Fruit fly (Drosophila melanogaster): ENCODE measurements around the gene Sfxn1-3.
A peak's percentile ranks its signal among the peaks of the same experiment; 100 is the strongest.

The Sfxn1-3 gene

DNA sequence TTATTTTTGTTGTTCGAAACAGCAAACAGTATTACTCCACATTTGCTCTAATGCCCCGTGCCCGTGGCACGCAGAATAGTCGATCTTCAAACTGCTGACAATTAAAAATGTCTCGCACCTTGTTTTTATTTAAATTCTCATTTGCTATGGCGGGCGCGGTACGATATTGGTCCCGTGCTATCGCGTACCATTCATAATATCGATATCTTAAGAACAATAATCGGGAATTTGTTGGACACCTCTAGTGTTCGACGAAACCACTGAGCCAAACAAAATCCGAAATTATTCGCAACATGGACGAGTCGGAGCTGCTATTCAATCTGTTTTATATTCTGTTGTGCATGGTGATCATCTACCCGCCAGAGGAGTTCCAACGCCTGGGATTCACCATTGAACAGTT is 11.7 kb downstream of the Sfxn1-3 start, which contains the start of gene CG14646 (continued):
- peak; percentile 70 for TF ChIP-seq CG14860 (GFP tag; IDR thresholded peaks at IDR 0.05; ENCODE audit: partially characterized antibody)
- peak; percentile 69 for TF ChIP-seq pzg (GFP tag; optimal IDR thresholded peaks at IDR 0.05)
- TF ChIP-seq so (GFP tag; IDR thresholded peaks at IDR 0.05): no peak
- TF ChIP-seq CG5180 (GFP tag; optimal IDR thresholded peaks at IDR 0.05): peak; percentile 79
- peak; percentile 64; the same call in 1 of the 2 replicates for TF ChIP-seq MBD-R2 (GFP tag; IDR thresholded peaks at IDR 0.05)
- no peak for TF ChIP-seq CG6654 (GFP tag; optimal IDR thresholded peaks at IDR 0.05)
- peak; percentile 20 for TF ChIP-seq CG10267 (tag; optimal IDR thresholded peaks at IDR 0.05)
- peak; percentile 8 for TF ChIP-seq CG17829 (tag; optimal IDR thresholded peaks at IDR 0.05)
- 0 out of 4 replicates have a peak, but pooled peaks have one; percentile 65 for TF ChIP-seq chinmo (GFP tag; IDR thresholded peaks at IDR 0.05; ENCODE audit: partially characterized antibody)
- TF ChIP-seq unc-4 (GFP tag; IDR thresholded peaks at IDR 0.05; ENCODE audit: partially characterized antibody): peak; percentile 94
- TF ChIP-seq CG1603 (tag; optimal IDR thresholded peaks at IDR 0.05): peak; percentile 30
- TF ChIP-seq pros (GFP tag; optimal IDR thresholded peaks at IDR 0.05): no peak
- no peak for TF ChIP-seq toy (GFP tag; IDR thresholded peaks at IDR 0.05)
- peak; percentile 70 for TF ChIP-seq nerfin-2 (GFP tag; IDR thresholded peaks at IDR 0.05; ENCODE audit: partially characterized antibody)
- TF ChIP-seq CG6791 (GFP tag; IDR thresholded peaks at IDR 0.05; ENCODE audit: partially characterized antibody): peak; percentile 92
- peak; percentile 80 for TF ChIP-seq Med (GFP tag)
- peak; percentile 66 for TF ChIP-seq CG7963 (GFP tag; IDR thresholded peaks at IDR 0.05; ENCODE audit: partially characterized antibody)
- no peak for TF ChIP-seq Nf-YB (GFP tag; optimal IDR thresholded peaks at IDR 0.05)
- TF ChIP-seq sna (GFP tag; IDR thresholded peaks at IDR 0.05; ENCODE audit: partially characterized antibody): peak; percentile 78
- TF ChIP-seq Dref (GFP tag; IDR thresholded peaks at IDR 0.05): peak; percentile 83
- peak; percentile 59 for TF ChIP-seq MESR4 (GFP tag; optimal IDR thresholded peaks at IDR 0.05)
- TF ChIP-seq CG4617 (GFP tag; optimal IDR thresholded peaks at IDR 0.05; ENCODE audit: borderline replicate concordance): peak; percentile 55
- peak; percentile 2 for TF ChIP-seq CG11398 (GFP tag; optimal IDR thresholded peaks at IDR 0.05)
- TF ChIP-seq Ets65A (GFP tag): peak; percentile 24
- TF ChIP-seq CG42726 (GFP tag; IDR thresholded peaks at IDR 0.05; ENCODE audit: partially characterized antibody): peak; percentile 54; the same call in 1 of the 2 replicates
- TF ChIP-seq vnd (GFP tag; IDR thresholded peaks at IDR 0.05; ENCODE audit: partially characterized antibody): peak; percentile 81
- peak; percentile 29 for TF ChIP-seq phol (tag; optimal IDR thresholded peaks at IDR 0.05)
- no peak for TF ChIP-seq CG8290 (GFP tag; optimal IDR thresholded peaks at IDR 0.05)
- peak in 1 of 2 experiments; percentile 40 for TF ChIP-seq CG8290 (tag; optimal IDR thresholded peaks at IDR 0.05)
- TF ChIP-seq exex (tag; optimal IDR thresholded peaks at IDR 0.05): no peak
- TF ChIP-seq YL-1 (GFP tag; optimal IDR thresholded peaks at IDR 0.05): peak; percentile 29
- peak; percentile 89 for TF ChIP-seq Bgb (GFP tag; IDR thresholded peaks at IDR 0.05; ENCODE audit: partially characterized antibody)
- TF ChIP-seq CG13287 (GFP tag; IDR thresholded peaks at IDR 0.05; ENCODE audit: partially characterized antibody): peak; percentile 95
- peak; percentile 78 for TF ChIP-seq hb (GFP tag; IDR thresholded peaks at IDR 0.05; ENCODE audit: partially characterized antibody)
- peak; percentile 73; the same call in 2 of the 3 replicates for TF ChIP-seq knrl (GFP tag; IDR thresholded peaks at IDR 0.05; ENCODE audit: partially characterized antibody)
- TF ChIP-seq sc (optimal IDR thresholded peaks at IDR 0.05): no peak
- no peak for TF ChIP-seq sc (GFP tag; optimal IDR thresholded peaks at IDR 0.05)
- TF ChIP-seq H2.0 (GFP tag; IDR thresholded peaks at IDR 0.05): no peak
- peak; percentile 7 for TF ChIP-seq CG30020 (tag; optimal IDR thresholded peaks at IDR 0.05)
- peak; percentile 24 for TF ChIP-seq Ets97D (GFP tag; optimal IDR thresholded peaks at IDR 0.05)
- peak; percentile 85; the same call in 2 of the 3 replicates for TF ChIP-seq mld (GFP tag; IDR thresholded peaks at IDR 0.05; ENCODE audit: partially characterized antibody)
- peak; percentile 83 for TF ChIP-seq ato (GFP tag; IDR thresholded peaks at IDR 0.05; ENCODE audit: partially characterized antibody)
- peak; percentile 87 for TF ChIP-seq Scr (GFP tag; IDR thresholded peaks at IDR 0.05; ENCODE audit: partially characterized antibody)
- peak; percentile 92 for TF ChIP-seq CG34224 (GFP tag; IDR thresholded peaks at IDR 0.05; ENCODE audit: partially characterized antibody)
- TF ChIP-seq CG16813 (GFP tag; IDR thresholded peaks at IDR 0.05; ENCODE audit: partially characterized antibody): peak; percentile 86
- no peak for TF ChIP-seq CG9215 (GFP tag; IDR thresholded peaks at IDR 0.05)
- TF ChIP-seq Doc3 (GFP tag; IDR thresholded peaks at IDR 0.05; ENCODE audit: partially characterized antibody): peak; percentile 87
- peak; percentile 93 for TF ChIP-seq hbn (GFP tag; IDR thresholded peaks at IDR 0.05; ENCODE audit: partially characterized antibody)
